Fruit fly (Drosophila melanogaster): ENCODE measurements around the gene Ir40a.

DNA sequence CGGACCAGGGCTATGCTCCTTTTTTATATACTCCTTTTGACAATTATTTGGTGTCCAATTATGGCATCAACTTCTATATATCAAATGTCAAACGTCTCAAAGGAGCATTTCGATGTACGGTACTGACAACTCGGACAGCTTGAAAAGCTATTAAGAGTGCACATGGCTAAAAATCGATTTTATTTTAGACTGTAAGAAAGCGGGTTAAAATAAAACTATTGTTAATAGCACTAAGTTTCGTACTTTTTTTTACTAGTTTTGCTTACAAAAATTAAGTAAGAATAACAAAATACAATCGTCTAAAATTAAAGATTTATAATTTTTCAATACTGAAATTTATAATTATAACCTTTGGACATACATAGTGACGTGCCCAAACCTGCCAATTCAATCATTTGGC lies at the start of gene Ir40a:
- TF ChIP-seq CG8301 (tag; optimal IDR thresholded peaks at IDR 0.05): no peak
- no peak for TF ChIP-seq rn (GFP tag; IDR thresholded peaks at IDR 0.05)
- TF ChIP-seq CG9948 (tag; optimal IDR thresholded peaks at IDR 0.05): no peak
- no peak for TF ChIP-seq CG34367 (tag; optimal IDR thresholded peaks at IDR 0.05)
- TF ChIP-seq EcR (GFP tag; optimal IDR thresholded peaks at IDR 0.05): no peak
- TF ChIP-seq CG17806 (tag; optimal IDR thresholded peaks at IDR 0.05): no peak
- TF ChIP-seq CG8159 (tag; optimal IDR thresholded peaks at IDR 0.05): no peak
- TF ChIP-seq Ets98B (GFP tag; IDR thresholded peaks at IDR 0.05): no peak
- TF ChIP-seq gl (tag; optimal IDR thresholded peaks at IDR 0.05): no peak
- no peak for TF ChIP-seq Snoo (tag; optimal IDR thresholded peaks at IDR 0.05)
